Worm (Caenorhabditis elegans) whole organism, early embryonic: Measurements from ENCODE around the gene Y55H10A.2.
"Not testable (repeated sequence)": the region's sequence is repeated elsewhere in the genome, so short reads cannot be mapped to it uniquely, and the experiment has no call there.

ENCODE experiments used
- B0310.2 ChIP-seq: sonication (generic microtip); optimal IDR thresholded peaks from 2 replicates; lab custom pipeline; 2016; ENCODE audit warnings: mild to moderate bottlenecking, missing genetic modification characterization, missing compliant biosample characterization
- F13C5.2 ChIP-seq: sonication (generic microtip); optimal IDR thresholded peaks from 2 replicates; lab custom pipeline; 2017; ENCODE audit warnings: mild to moderate bottlenecking, missing genetic modification characterization, inconsistent platforms, missing compliant biosample characterization
- aly-1 ChIP-seq: sonication (generic microtip); optimal IDR thresholded peaks from 2 replicates; lab custom pipeline; 2016; ENCODE audit warnings: missing genetic modification characterization, missing compliant biosample characterization
- ama-1 ChIP-seq: fragments of 150-350 bp; optimal IDR thresholded peaks from 2 replicates; lab custom pipeline; 2014
- ceh-13 ChIP-seq: fragments of 200-800 bp; sonication (Bioruptor generic); optimal IDR thresholded peaks from 2 replicates; lab custom pipeline; 2018; ENCODE audit warnings: mild to moderate bottlenecking, missing genetic modification characterization, missing compliant biosample characterization
- ceh-36 ChIP-seq: sonication (generic microtip); optimal IDR thresholded peaks from 2 replicates; lab custom pipeline; 2016; ENCODE audit warnings: missing genetic modification characterization, inconsistent platforms, missing compliant biosample characterization
- ets-7 ChIP-seq: sonication (generic microtip); optimal IDR thresholded peaks from 2 replicates; lab custom pipeline; 2016; ENCODE audit warnings: missing genotype, missing genetic modification characterization, missing compliant biosample characterization
- flt-1 ChIP-seq: fragments of 200-800 bp; sonication (Bioruptor generic); IDR thresholded peaks from 2 replicates; pipeline ENCODE4 v1.3.6; 2022; ENCODE audit warnings: missing genetic modification characterization, missing compliant biosample characterization
- hmbx-1 ChIP-seq: sonication (generic microtip); optimal IDR thresholded peaks from 2 replicates; lab custom pipeline; 2016; ENCODE audit warnings: mild to moderate bottlenecking, missing genetic modification characterization, missing compliant biosample characterization
- hmg-4 ChIP-seq: fragments of 200-800 bp; sonication (Bioruptor generic); optimal IDR thresholded peaks from 2 replicates; lab custom pipeline; 2018; ENCODE audit warnings: mild to moderate bottlenecking, missing genetic modification characterization, missing compliant biosample characterization
- hnd-1 ChIP-seq: sonication (generic microtip); optimal IDR thresholded peaks from 2 replicates; lab custom pipeline; 2016; ENCODE audit warnings: missing genetic modification characterization, missing compliant biosample characterization
- pes-1 ChIP-seq: fragments of 200-800 bp; sonication (Bioruptor generic); IDR thresholded peaks from 2 replicates; pipeline ENCODE4 v1.3.6; 2022; ENCODE audit warnings: missing genetic modification reagents, missing genetic modification characterization, missing compliant biosample characterization
- scrt-1 ChIP-seq: fragments of 200-800 bp; sonication (Bioruptor generic); IDR thresholded peaks from 2 replicates; pipeline ENCODE4 v1.3.6; 2022; ENCODE audit warnings: missing genetic modification characterization, missing compliant biosample characterization
- sea-1 ChIP-seq: fragments of 200-800 bp; sonication (Bioruptor generic); conservative IDR thresholded peaks from 2 replicates; pipeline ENCODE4 v1.3.6; 2022; ENCODE audit warnings: missing genetic modification characterization, missing compliant biosample characterization
- tbx-11 ChIP-seq: fragments of 200-800 bp; sonication (Bioruptor generic); IDR thresholded peaks from 2 replicates; pipeline ENCODE4 v1.3.6; 2022; ENCODE audit warnings: missing genetic modification characterization, missing compliant biosample characterization
- tbx-37 ChIP-seq: fragments of 200-800 bp; sonication (Bioruptor generic); conservative IDR thresholded peaks from 2 replicates; pipeline ENCODE4 v1.3.6; 2022; ENCODE audit warnings: missing genetic modification reagents, missing genetic modification characterization, missing compliant biosample characterization
- tra-4 ChIP-seq: sonication (generic microtip); optimal IDR thresholded peaks from 2 replicates; lab custom pipeline; 2017; ENCODE audit warnings: missing genetic modification characterization, missing compliant biosample characterization

The Y55H10A.2 gene

DNA sequence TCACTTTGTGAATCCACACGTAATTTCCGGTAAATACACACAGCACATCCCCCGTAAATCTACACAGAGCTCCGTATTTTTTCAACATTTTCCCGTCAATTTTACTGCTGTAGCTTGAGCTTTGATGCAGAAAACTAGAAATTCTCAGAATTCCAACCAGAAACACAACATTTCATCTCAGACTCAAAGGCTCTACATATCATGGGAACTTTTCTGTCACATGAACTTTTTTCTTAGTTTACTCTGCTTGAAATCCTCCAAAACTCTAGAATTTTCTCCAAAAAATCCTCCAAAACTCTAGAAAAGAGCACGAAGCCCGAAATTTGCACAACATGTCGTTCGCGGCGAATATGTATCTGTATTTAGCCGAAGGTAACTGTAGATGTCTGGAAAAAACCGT is at the start of gene Y55H10A.2:
Y55H10A.2 (plus strand) TSS at position 301 of the 400 bp plus-strand sequence.
- no peak for TF ChIP-seq scrt-1 (GFP tag; lab: Robert Waterston, UW)

DNA sequence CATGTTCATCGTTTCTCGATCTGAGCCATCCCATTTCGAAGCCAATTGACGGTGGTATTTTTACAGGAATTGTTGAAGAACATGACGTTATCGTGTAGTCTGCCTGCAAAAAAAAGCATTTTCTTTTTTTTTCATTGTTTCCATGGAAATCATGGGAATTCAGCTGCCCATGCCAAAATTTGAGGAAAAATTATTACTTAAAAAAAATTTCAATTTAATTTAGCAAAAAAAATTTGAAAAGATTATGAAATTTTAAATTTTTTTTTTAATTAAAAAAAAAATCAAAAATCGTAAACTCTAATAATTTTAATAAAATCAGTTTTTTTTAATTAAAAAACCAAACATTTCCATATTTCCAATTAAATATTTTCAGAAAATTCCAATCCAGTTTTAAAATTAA is 31.6 kb upstream of the Y55H10A.2 start, which contains the start of gene F42A6.5:
F42A6.5 (minus strand) TSS at position 101 of the 400 bp plus-strand sequence.
- not testable (repeated sequence) for TF ChIP-seq sea-1 (GFP tag; lab: Robert Waterston, UW); ceh-13 (GFP tag; lab: Kevin White, UChicago); pes-1 (GFP tag; lab: Robert Waterston, UW)

DNA sequence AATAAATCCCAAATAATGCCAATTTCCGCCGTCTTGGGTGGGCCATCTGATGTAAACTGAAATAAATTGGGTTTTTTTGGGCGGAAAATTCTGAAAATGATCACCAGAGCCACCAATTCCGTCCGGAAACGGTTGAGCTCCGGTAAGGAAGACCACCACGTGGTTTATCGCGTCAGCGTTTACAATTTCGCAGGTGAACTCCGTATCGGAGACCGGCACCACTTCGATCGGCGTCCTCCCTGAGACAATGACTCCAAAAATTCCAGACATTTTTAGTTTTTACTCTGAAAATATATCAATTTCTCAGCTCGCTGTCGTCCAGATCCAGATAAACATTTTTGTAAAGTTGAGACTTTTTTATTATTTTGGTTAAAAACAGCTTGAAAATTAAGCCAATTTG is 26.7 kb upstream of the Y55H10A.2 start, which contains the start of gene F42A6.6:
F42A6.6 (minus strand) TSS at position 289 of the 400 bp plus-strand sequence.
- TF ChIP-seq B0310.2 (no peak), hnd-1 (tag; lab: Kevin White, UChicago) (no peak), aly-1 (no peak), scrt-1 (GFP tag; lab: Robert Waterston, UW) (0 out of 2 replicates have a peak, but pooled peaks have one; percentile 49), hmg-4 (GFP tag; lab: Kevin White, UChicago) (peak; percentile 4), ama-1 (peak; percentile 94), tbx-37 (GFP tag; lab: Robert Waterston, UW) (no peak), tra-4 (no peak), ceh-13 (GFP tag; lab: Kevin White, UChicago) (no peak), tbx-11 (0 out of 2 replicates have a peak, but pooled peaks have one; percentile 50), F13C5.2 (no peak), ceh-36 (tag; lab: Kevin White, UChicago) (peak; percentile 15), sea-1 (GFP tag; lab: Robert Waterston, UW) (no peak), flt-1 (GFP tag; lab: Robert Waterston, UW) (no peak), ets-7 (tag; lab: Kevin White, UChicago) (no peak), hmbx-1 (no peak), pes-1 (GFP tag; lab: Robert Waterston, UW) (no peak)

DNA sequence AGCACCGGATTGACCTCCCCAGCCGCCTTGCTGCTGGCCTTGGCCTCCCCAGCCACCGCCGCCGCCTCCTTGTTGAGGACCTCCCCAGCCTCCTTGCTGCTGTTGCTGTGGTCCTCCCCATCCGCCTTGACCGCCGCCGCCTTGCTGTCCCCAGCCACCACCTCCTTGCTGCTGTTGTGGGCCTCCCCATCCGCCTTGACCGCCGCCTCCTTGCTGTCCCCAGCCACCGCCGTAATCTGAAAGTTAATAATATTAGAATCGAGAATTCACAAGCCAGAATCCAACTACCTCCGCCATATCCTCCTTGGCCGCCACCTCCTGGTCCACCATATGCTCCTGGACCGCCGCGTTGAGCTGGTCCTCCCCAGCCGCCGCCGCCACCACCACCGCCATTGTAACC is 26.0 kb upstream of the Y55H10A.2 start:
- TF ChIP-seq hmg-4 (GFP tag; lab: Kevin White, UChicago): peak; percentile 76
- TF ChIP-seq pes-1 (GFP tag; lab: Robert Waterston, UW): peak; percentile 25; the same call in 1 of the 2 replicates
- TF ChIP-seq scrt-1 (GFP tag; lab: Robert Waterston, UW): 0 out of 2 replicates have a peak, but pooled peaks have one; percentile 55
- TF ChIP-seq sea-1 (GFP tag; lab: Robert Waterston, UW): peak; percentile 31; the same call in 1 of the 2 replicates
- no peak for TF ChIP-seq F13C5.2
- no peak for TF ChIP-seq ama-1
- TF ChIP-seq tbx-11: 0 out of 2 replicates have a peak, but pooled peaks have one; percentile 55
- no peak for TF ChIP-seq ets-7 (tag; lab: Kevin White, UChicago)

DNA sequence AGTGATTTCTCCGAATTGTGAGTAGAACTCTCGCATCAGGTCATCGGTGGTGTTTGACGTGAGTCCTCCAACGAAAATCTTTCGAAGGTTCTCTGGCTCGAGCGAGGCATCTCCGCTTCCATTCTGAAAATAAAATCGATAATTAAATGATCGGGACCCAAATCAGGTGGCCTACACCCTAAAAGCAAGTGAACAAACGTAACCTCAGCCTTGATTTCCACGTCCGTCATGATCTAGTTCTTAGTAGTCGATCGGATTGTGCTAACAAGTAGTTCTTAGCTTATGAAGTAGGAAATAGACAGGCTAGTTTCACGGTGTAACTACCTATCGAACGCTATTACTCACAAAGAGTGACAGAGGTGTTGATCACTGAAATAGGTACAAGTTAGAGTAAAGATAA is 25.1 kb upstream of the Y55H10A.2 start:
- no peak for TF ChIP-seq B0310.2

DNA sequence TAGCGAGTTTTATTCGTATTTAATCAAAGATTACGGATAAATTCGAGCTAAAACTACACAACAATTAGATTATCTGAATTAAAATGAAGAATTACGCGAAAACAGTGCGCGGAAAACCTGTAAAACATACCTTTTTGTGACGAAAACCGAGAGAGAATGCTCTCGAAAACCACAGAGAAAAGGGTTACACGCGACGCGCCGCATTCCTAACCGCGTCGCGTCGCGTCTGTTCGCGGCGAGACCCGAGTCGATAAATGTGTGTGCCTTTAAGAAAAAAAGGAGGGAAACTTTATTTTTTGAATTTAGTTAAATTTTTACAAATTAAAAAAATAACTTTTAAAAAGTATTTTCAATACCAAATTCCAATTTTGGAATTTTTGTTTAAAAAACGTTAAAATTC is 24.6 kb upstream of the Y55H10A.2 start, which contains the start of gene hrpa-1:
hrpa-1 (minus strand) TSS at position 192 of the 400 bp plus-strand sequence.
- TF ChIP-seq aly-1 (no peak), sea-1 (GFP tag; lab: Robert Waterston, UW) (no peak), ceh-36 (tag; lab: Kevin White, UChicago) (no peak), scrt-1 (GFP tag; lab: Robert Waterston, UW) (no peak), F13C5.2 (peak; percentile 35), hmg-4 (GFP tag; lab: Kevin White, UChicago) (no peak), tra-4 (no peak), tbx-11 (no peak), flt-1 (GFP tag; lab: Robert Waterston, UW) (no peak)

DNA sequence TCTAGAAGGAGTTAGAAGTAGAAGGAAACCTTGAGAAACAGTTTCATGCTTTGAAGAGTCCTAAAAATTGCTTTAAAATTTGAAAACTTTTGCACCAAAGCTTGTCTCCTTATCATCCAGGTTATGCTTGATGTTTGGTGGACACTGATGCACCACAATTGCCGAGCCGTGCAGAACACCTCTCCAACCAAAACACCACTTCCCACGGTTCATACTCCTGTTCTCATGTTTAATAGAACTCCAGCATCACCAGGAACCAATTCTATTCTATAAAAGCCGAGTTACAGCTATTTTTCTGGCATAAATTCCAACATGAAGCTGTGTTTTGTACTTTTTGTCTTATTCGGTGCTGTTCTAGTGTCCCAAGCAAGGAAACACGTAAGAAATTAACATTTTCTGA is 22.2 kb upstream of the Y55H10A.2 start, which contains the start of gene F42A6.2:
F42A6.2 (plus strand) TSS at position 301 of the 400 bp plus-strand sequence.
- no peak for TF ChIP-seq tbx-11
- no peak for TF ChIP-seq sea-1 (GFP tag; lab: Robert Waterston, UW)
- no peak for TF ChIP-seq aly-1
- no peak for TF ChIP-seq B0310.2
- no peak for TF ChIP-seq hnd-1 (tag; lab: Kevin White, UChicago)
- no peak for TF ChIP-seq scrt-1 (GFP tag; lab: Robert Waterston, UW)
- TF ChIP-seq tra-4: no peak
- TF ChIP-seq tbx-37 (GFP tag; lab: Robert Waterston, UW): no peak
- no peak for TF ChIP-seq F13C5.2

DNA sequence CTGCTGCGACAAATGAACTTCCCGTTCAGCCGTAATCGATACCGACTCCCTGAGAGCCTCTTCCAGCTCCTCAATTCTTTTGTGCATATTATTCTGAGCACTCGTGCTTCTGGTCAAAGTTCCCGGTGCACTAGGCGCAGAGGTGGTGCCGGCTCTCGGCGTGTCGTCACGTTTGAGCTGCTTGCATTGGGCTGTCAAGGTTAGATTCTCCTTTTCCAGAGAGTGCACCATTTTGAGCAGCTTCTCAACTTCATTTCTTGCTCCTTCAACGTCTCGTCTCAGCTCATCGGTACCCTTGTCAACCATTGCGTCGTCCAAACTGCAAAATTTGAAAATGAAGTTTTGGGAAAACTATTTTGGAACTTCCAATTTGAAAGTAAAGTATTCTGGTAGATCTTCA is 17.8 kb upstream of the Y55H10A.2 start:
- TF ChIP-seq hnd-1 (tag; lab: Kevin White, UChicago) (no peak), tbx-37 (GFP tag; lab: Robert Waterston, UW) (no peak), hmbx-1 (no peak), F13C5.2 (no peak), flt-1 (GFP tag; lab: Robert Waterston, UW) (no peak)

DNA sequence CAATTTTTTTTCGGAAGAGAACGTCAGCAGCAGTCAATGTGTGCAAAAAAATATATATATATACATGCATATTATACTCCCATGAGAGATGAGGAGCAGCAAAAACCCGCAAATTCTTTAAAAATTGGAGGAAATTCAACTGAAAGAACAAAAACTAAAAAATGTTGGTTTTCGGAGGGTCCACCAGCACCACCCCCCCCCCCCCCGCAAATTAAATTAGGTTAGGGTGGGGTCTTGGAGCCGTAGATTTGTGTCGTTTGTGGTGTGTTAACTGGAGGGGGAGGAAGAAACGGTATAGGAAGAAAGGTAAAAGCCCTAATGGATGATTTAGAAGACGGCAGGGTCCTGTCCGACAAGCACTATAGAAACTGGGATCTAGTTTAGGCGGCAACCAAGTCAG is 15.0 kb upstream of the Y55H10A.2 start:
- TF ChIP-seq F13C5.2: no peak
- no peak for TF ChIP-seq B0310.2
- TF ChIP-seq sea-1 (GFP tag; lab: Robert Waterston, UW): no peak
- no peak for TF ChIP-seq tbx-11
- TF ChIP-seq ets-7 (tag; lab: Kevin White, UChicago): no peak
- TF ChIP-seq scrt-1 (GFP tag; lab: Robert Waterston, UW): no peak
- TF ChIP-seq ceh-13 (GFP tag; lab: Kevin White, UChicago): no peak
- TF ChIP-seq aly-1: no peak
- TF ChIP-seq pes-1 (GFP tag; lab: Robert Waterston, UW): no peak
- no peak for TF ChIP-seq flt-1 (GFP tag; lab: Robert Waterston, UW)
- no peak for TF ChIP-seq ama-1
